ENCODE assay signal across 2 fruit fly cellular contexts in genomic region chr3L:20648957-20649356, dm6.
A peak's percentile ranks its signal among the peaks of the same experiment; 100 is the strongest.
TF ChIP-seq lines count a peak whose summit lies in the region.

No protein-coding gene starts in this region.

TF ChIP-seq in whole organism, embryonic, 481 proteins besides CTCF, POLR2A, EP300 and RAD21 (continued from another document):
- TF ChIP-seq prd (optimal IDR thresholded peaks at IDR 0.05; lab: Kevin White, UChicago): no peak
- peak; percentile 55; the same call in 2 of the 3 replicates for TF ChIP-seq prd (GFP tag; IDR thresholded peaks at IDR 0.05; lab: Robert Waterston, UW)
- TF ChIP-seq phol (tag; optimal IDR thresholded peaks at IDR 0.05; lab: Kevin White, UChicago): peak; percentile 7
- TF ChIP-seq row (GFP tag; IDR thresholded peaks at IDR 0.05; lab: Robert Waterston, UW): no peak
- TF ChIP-seq Dek (tag; optimal IDR thresholded peaks at IDR 0.05; lab: Kevin White, UChicago): no peak
- no peak for TF ChIP-seq sc (optimal IDR thresholded peaks at IDR 0.05; lab: Kevin White, UChicago)
- no peak for TF ChIP-seq sc (GFP tag; optimal IDR thresholded peaks at IDR 0.05; lab: Kevin White, UChicago)
- TF ChIP-seq fd102C (GFP tag; optimal IDR thresholded peaks at IDR 0.05; lab: Kevin White, UChicago): no peak
TF ChIP-seq in whole organism, embryonic: peak in this region for 8.

TF ChIP-seq in whole organism, prepupa, 60 proteins besides CTCF, POLR2A, EP300 and RAD21 (continued from another document):
- TF ChIP-seq CG4318 (GFP tag; optimal IDR thresholded peaks at IDR 0.05; lab: Kevin White, UChicago): no peak
- TF ChIP-seq esn (GFP tag; optimal IDR thresholded peaks at IDR 0.05; lab: Kevin White, UChicago): peak; percentile 91
- TF ChIP-seq salr (GFP tag; optimal IDR thresholded peaks at IDR 0.05; lab: Kevin White, UChicago): peak in 1 of 2 experiments; percentile 3
- TF ChIP-seq ss (GFP tag; optimal IDR thresholded peaks at IDR 0.05; lab: Kevin White, UChicago): peak; percentile 37 to 60
- no peak for TF ChIP-seq fkh (GFP tag; optimal IDR thresholded peaks at IDR 0.05; lab: Kevin White, UChicago)
- peak; percentile 83 for TF ChIP-seq lz (GFP tag; optimal IDR thresholded peaks at IDR 0.05; lab: Kevin White, UChicago)
- peak; percentile 38 for TF ChIP-seq CG11762 (GFP tag; optimal IDR thresholded peaks at IDR 0.05; lab: Kevin White, UChicago; ENCODE audit: insufficient read depth)
- TF ChIP-seq Eip75B (GFP tag; optimal IDR thresholded peaks at IDR 0.05; lab: Kevin White, UChicago): peak; percentile 81
- no peak for TF ChIP-seq dac (GFP tag; optimal IDR thresholded peaks at IDR 0.05; lab: Kevin White, UChicago)
- peak; percentile 71 for TF ChIP-seq CG10631 (GFP tag; optimal IDR thresholded peaks at IDR 0.05; lab: Kevin White, UChicago)
- TF ChIP-seq cyc (GFP tag; optimal IDR thresholded peaks at IDR 0.05; lab: Kevin White, UChicago): peak; percentile 82
- TF ChIP-seq CG3919 (GFP tag; optimal IDR thresholded peaks at IDR 0.05; lab: Kevin White, UChicago): peak; percentile 76
- peak; percentile 86 for TF ChIP-seq CG31627 (GFP tag; optimal IDR thresholded peaks at IDR 0.05; lab: Kevin White, UChicago)
- TF ChIP-seq achi (GFP tag; optimal IDR thresholded peaks at IDR 0.05; lab: Kevin White, UChicago): peak; percentile 66
- TF ChIP-seq dsx (GFP tag; optimal IDR thresholded peaks at IDR 0.05; lab: Kevin White, UChicago; ENCODE audit: poor library complexity, severe bottlenecking): peak; percentile 72
- peak; percentile 82 for TF ChIP-seq Sox102F (GFP tag; optimal IDR thresholded peaks at IDR 0.05; lab: Kevin White, UChicago)
- TF ChIP-seq Ets96B (tag; optimal IDR thresholded peaks at IDR 0.05; lab: Kevin White, UChicago): peak; percentile 33
- peak; percentile 68 for TF ChIP-seq CG3032 (tag; optimal IDR thresholded peaks at IDR 0.05; lab: Kevin White, UChicago)
- TF ChIP-seq CG8632 (GFP tag; optimal IDR thresholded peaks at IDR 0.05; lab: Kevin White, UChicago): peak; percentile 73
- peak; percentile 79 for TF ChIP-seq CG6792 (GFP tag; optimal IDR thresholded peaks at IDR 0.05; lab: Kevin White, UChicago)
- TF ChIP-seq CG7368 (GFP tag; optimal IDR thresholded peaks at IDR 0.05; lab: Kevin White, UChicago): peak; percentile 57
- TF ChIP-seq CG6808 (GFP tag; optimal IDR thresholded peaks at IDR 0.05; lab: Kevin White, UChicago): peak; percentile 64
- no peak for TF ChIP-seq Hr4 (GFP tag; optimal IDR thresholded peaks at IDR 0.05; lab: Kevin White, UChicago)
- peak; percentile 53 for TF ChIP-seq Sox15 (GFP tag; optimal IDR thresholded peaks at IDR 0.05; lab: Kevin White, UChicago)
- TF ChIP-seq CG10669 (GFP tag; optimal IDR thresholded peaks at IDR 0.05; lab: Kevin White, UChicago): peak; percentile 72
- TF ChIP-seq Lpt (GFP tag; optimal IDR thresholded peaks at IDR 0.05; lab: Kevin White, UChicago): peak; percentile 8
- peak; percentile 65 for TF ChIP-seq pdm3 (GFP tag; optimal IDR thresholded peaks at IDR 0.05; lab: Kevin White, UChicago)
- peak; percentile 41 for TF ChIP-seq CG9139 (GFP tag; optimal IDR thresholded peaks at IDR 0.05; lab: Kevin White, UChicago)
- peak; percentile 88 for TF ChIP-seq Eip78C (GFP tag; lab: Kevin White, UChicago)
- TF ChIP-seq eg (GFP tag; IDR thresholded peaks at IDR 0.05; lab: Robert Waterston, UW): no peak
- TF ChIP-seq fd59A (GFP tag; optimal IDR thresholded peaks at IDR 0.05; lab: Kevin White, UChicago): peak; percentile 54
- peak; percentile 88 for TF ChIP-seq topi (GFP tag; optimal IDR thresholded peaks at IDR 0.05; lab: Kevin White, UChicago)
- peak; percentile 1 for TF ChIP-seq fd85E (GFP tag; optimal IDR thresholded peaks at IDR 0.05; lab: Kevin White, UChicago)
- no peak for TF ChIP-seq CG11294 (GFP tag; IDR thresholded peaks at IDR 0.05; lab: Robert Waterston, UW)
- peak; percentile 63 for TF ChIP-seq spab (GFP tag; optimal IDR thresholded peaks at IDR 0.05; lab: Kevin White, UChicago)
- peak; percentile 48 for TF ChIP-seq net (GFP tag; optimal IDR thresholded peaks at IDR 0.05; lab: Kevin White, UChicago)
